Worm (Caenorhabditis elegans) whole organism, midembryonic: ENCODE results near the gene fbxa-61.

ENCODE experiments used
- flt-1 ChIP-seq: fragments of 200-800 bp; sonication (Bioruptor generic); IDR thresholded peaks from 2 replicates; pipeline ENCODE4 v1.3.6; 2022; ENCODE audit warnings: missing genetic modification characterization, missing compliant biosample characterization
- ref-1 ChIP-seq: fragments of 200-800 bp; sonication (Bioruptor generic); conservative IDR thresholded peaks from 2 replicates; pipeline ENCODE4 v1.3.6; 2022; ENCODE audit warnings: missing genetic modification reagents, missing genetic modification characterization, missing compliant biosample characterization
- tab-1 ChIP-seq: fragments of 200-800 bp; sonication (Bioruptor generic); IDR thresholded peaks from 2 replicates; pipeline ENCODE4 v1.3.6; 2022; ENCODE audit warnings: missing genetic modification characterization, missing compliant biosample characterization
- ztf-29 ChIP-seq: fragments of 200-800 bp; sonication (Bioruptor generic); IDR thresholded peaks from 2 replicates; pipeline ENCODE4 v1.3.6; 2022; ENCODE audit warnings: missing genetic modification reagents, missing genetic modification characterization, missing compliant biosample characterization

DNA sequence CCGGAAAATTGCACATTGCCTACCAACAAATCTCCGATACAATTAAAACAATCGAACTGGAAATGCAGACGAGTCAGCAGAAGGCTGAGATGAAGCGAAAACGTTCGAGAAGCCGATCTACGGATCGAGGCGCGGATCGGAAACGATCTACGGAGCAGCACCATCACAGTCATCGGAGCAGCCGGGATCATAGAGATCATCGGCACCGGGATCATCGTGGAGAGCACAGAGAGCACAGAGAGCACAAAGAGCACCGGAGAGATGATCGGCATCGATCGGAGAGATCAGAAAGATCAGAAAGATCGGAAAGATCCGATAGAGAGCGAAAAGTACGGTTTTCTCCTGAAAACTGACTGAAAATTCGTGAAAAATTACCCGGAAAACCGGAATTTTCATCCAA is 33.4 kb upstream of the fbxa-61 start:
- no peak for TF ChIP-seq ref-1 (GFP tag; lab: Robert Waterston, UW)
- TF ChIP-seq flt-1 (GFP tag; lab: Robert Waterston, UW): no peak
- TF ChIP-seq ztf-29: no peak
- no peak for TF ChIP-seq tab-1 (GFP tag; lab: Robert Waterston, UW)
